Fruit fly (Drosophila melanogaster): ENCODE results near the gene CG16713.

DNA sequence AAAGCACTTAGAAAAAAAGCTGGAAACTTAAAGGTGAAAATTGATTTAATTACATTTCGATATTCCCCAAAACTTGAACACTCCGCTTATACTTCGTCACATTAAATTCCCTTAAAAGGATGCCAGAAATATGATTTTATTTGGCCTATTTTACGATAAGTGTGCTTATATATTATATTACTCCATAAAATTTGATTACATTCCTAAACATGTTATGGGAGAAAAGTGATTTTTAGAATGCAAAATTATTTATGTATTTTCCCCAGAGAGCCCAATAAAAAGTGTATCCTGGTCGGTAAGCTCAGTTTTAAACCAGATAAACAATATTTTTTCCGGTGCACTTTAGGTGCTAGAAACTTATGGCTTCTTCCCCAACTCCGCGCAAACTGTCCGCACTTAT lies 42.5 kb upstream of the CG16713 start:
- TF ChIP-seq Myc (optimal IDR thresholded peaks at IDR 0.05) (no peak), Sin3A (optimal IDR thresholded peaks at IDR 0.05) (no peak)

Measured in Kc167 (cell line).